Worm (Caenorhabditis elegans) whole organism, L4 larva: ENCODE measurements around the gene F43C11.2.

Experiments used
- R02D3.7 ChIP-seq: fragments of 150-350 bp; sonication (generic microtip); optimal IDR thresholded peaks from 3 replicates; lab custom pipeline; 2014; ENCODE audit warnings: missing biosample characterization, missing genetic modification characterization
- T20F7.1 ChIP-seq: fragments of 200-800 bp; sonication (Bioruptor generic); optimal IDR thresholded peaks from 2 replicates; lab custom pipeline; 2018; ENCODE audit warnings: mild to moderate bottlenecking, missing genetic modification characterization, missing compliant biosample characterization
- aly-2 ChIP-seq: sonication (generic microtip); optimal IDR thresholded peaks from 2 replicates; lab custom pipeline; 2018; ENCODE audit warnings: missing biosample characterization, missing genetic modification characterization
- ama-1 ChIP-seq: fragments of 150-350 bp; optimal IDR thresholded peaks from 2 replicates; lab custom pipeline; 2014; ENCODE audit warnings: inconsistent platforms, mixed read lengths
- egl-27 ChIP-seq: sonication (generic microtip); optimal IDR thresholded peaks from 3 replicates; lab custom pipeline; 2017; ENCODE audit warnings: missing biosample characterization, missing genetic modification reagents, missing genetic modification characterization
- hlh-30 ChIP-seq: sonication (generic microtip); optimal IDR thresholded peaks from 2 replicates; lab custom pipeline; 2017; ENCODE audit warnings: antibody characterized with exemption, mild to moderate bottlenecking, missing genetic modification characterization, missing compliant biosample characterization; ENCODE audit not compliant: insufficient read depth
- lim-7 ChIP-seq: fragments of 200-800 bp; sonication (Bioruptor generic); IDR thresholded peaks from 2 replicates; pipeline ENCODE4 v1.3.6; 2022; ENCODE audit warnings: missing genetic modification characterization, missing compliant biosample characterization
- lin-13 ChIP-seq: fragments of 150-350 bp; optimal IDR thresholded peaks from 2 replicates; lab custom pipeline; 2014; ENCODE audit warnings: missing biosample characterization, missing genetic modification reagents, missing genetic modification characterization
- lsy-2 ChIP-seq, 2 experiments: fragments of 150-350 bp in 1 of 2; sonication (generic microtip) in 1 of 2; optimal IDR thresholded peaks; 2 replicates each; lab custom pipeline; 2014 to 2017; ENCODE audit warnings: missing biosample characterization in 2 of 2, missing genetic modification characterization in 2 of 2
- nhr-11 ChIP-seq: fragments of 150-350 bp; optimal IDR thresholded peaks from 2 replicates; lab custom pipeline; 2014; ENCODE audit warnings: missing biosample characterization, missing genetic modification characterization
- nhr-237 ChIP-seq: sonication (generic microtip); optimal IDR thresholded peaks from 2 replicates; lab custom pipeline; 2017; ENCODE audit warnings: missing biosample characterization, missing genetic modification characterization
- nhr-28 ChIP-seq: fragments of 150-350 bp; optimal IDR thresholded peaks from 2 replicates; lab custom pipeline; 2014; ENCODE audit warnings: missing biosample characterization, missing genetic modification characterization
- pqm-1 ChIP-seq: sonication (generic microtip); optimal IDR thresholded peaks from 2 replicates; lab custom pipeline; 2017; ENCODE audit warnings: missing biosample characterization, missing genetic modification characterization

DNA sequence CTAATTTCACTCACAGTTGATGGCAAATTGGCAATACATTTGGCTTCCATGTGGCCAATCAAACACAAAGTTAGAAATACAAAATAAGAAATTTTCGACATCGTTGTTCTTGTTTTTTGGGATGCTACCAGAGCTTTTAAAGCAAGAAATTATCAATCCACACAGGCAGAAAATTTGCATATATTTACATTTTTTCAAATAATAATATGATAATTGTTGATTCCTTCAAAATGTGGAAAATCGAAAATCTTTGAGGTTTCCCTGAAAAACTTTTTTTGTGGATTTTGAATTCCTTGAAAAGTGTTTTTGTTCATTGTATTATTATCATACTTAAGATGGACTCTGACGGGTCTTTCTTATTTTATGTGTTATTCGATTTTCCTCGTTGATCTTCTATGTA is 36.3 kb downstream of the F43C11.2 start, which contains the start of gene F16G10.10:
- TF ChIP-seq egl-27 (tag; lab: Kevin White, UChicago) (no peak), aly-2 (no peak), nhr-11 (no peak), T20F7.1 (GFP tag; lab: Kevin White, UChicago) (no peak), hlh-30 (no peak), R02D3.7 (no peak), lsy-2 (tag; optimal IDR thresholded peaks at IDR 0.05; lab: Kevin White, UChicago) (no peak), nhr-237 (tag; lab: Kevin White, UChicago) (no peak), pqm-1 (tag; lab: Kevin White, UChicago) (no peak), lim-7 (GFP tag; lab: Robert Waterston, UW) (no peak), nhr-28 (tag; lab: Kevin White, UChicago) (no peak), ama-1 (lab: Kevin White, UChicago) (no peak), lin-13 (GFP tag; lab: Kevin White, UChicago) (no peak)
